Fruit fly (Drosophila melanogaster): ENCODE results near the gene CG13004.
A peak's percentile ranks its signal among the peaks of the same experiment; 100 is the strongest.

CG13004 gene

dm6 chrX:16783743-16784142 lies 51.6 kb downstream of the CG13004 start, which contains the start of gene mRpL22 (continued):
- TF ChIP-seq CG4820 (GFP tag; optimal IDR thresholded peaks at IDR 0.05) (no peak), disco-r (GFP tag; optimal IDR thresholded peaks at IDR 0.05) (no peak), CG11504 (tag; optimal IDR thresholded peaks at IDR 0.05) (peak; percentile 32), CG8924 (tag; optimal IDR thresholded peaks at IDR 0.05) (no peak), wdn (GFP tag; IDR thresholded peaks at IDR 0.05) (no peak), CG15696 (tag; optimal IDR thresholded peaks at IDR 0.05) (no peak), CG8089 (GFP tag; optimal IDR thresholded peaks at IDR 0.05) (no peak), Oli (tag; optimal IDR thresholded peaks at IDR 0.05) (no peak), Spps (tag; optimal IDR thresholded peaks at IDR 0.05) (no peak), D19A (tag; optimal IDR thresholded peaks at IDR 0.05) (no peak), CG9797 (GFP tag; optimal IDR thresholded peaks at IDR 0.05) (peak; percentile 67), CG2712 (tag; optimal IDR thresholded peaks at IDR 0.05) (peak; percentile 17), CG13123 (GFP tag; optimal IDR thresholded peaks at IDR 0.05) (no peak), Ets97D (GFP tag; optimal IDR thresholded peaks at IDR 0.05) (peak; percentile 30), CG11695 (GFP tag; IDR thresholded peaks at IDR 0.05) (no peak), sob (GFP tag; IDR thresholded peaks at IDR 0.05) (no peak), CG18011 (GFP tag; optimal IDR thresholded peaks at IDR 0.05) (no peak), CG2116 (GFP tag; optimal IDR thresholded peaks at IDR 0.05) (peak; percentile 50), amos (GFP tag; IDR thresholded peaks at IDR 0.05; ENCODE audit: partially characterized antibody) (peak; percentile 47; the same call in 1 of the 2 replicates), D19B (GFP tag; optimal IDR thresholded peaks at IDR 0.05) (no peak), psq (GFP tag; optimal IDR thresholded peaks at IDR 0.05) (no peak), Elba2 (GFP tag; optimal IDR thresholded peaks at IDR 0.05) (no peak), HmgD (GFP tag; optimal IDR thresholded peaks at IDR 0.05) (no peak), trem (tag; optimal IDR thresholded peaks at IDR 0.05) (peak; percentile 26), Mes4 (GFP tag; optimal IDR thresholded peaks at IDR 0.05) (no peak), CG32772 (GFP tag; IDR thresholded peaks at IDR 0.05) (no peak), grau (tag; optimal IDR thresholded peaks at IDR 0.05) (no peak), CG14667 (GFP tag; IDR thresholded peaks at IDR 0.05) (no peak), sima (GFP tag; optimal IDR thresholded peaks at IDR 0.05) (no peak), CG12219 (GFP tag; optimal IDR thresholded peaks at IDR 0.05) (no peak), Fer3 (tag; optimal IDR thresholded peaks at IDR 0.05) (no peak), NfI (GFP tag; optimal IDR thresholded peaks at IDR 0.05) (no peak), hb (GFP tag; IDR thresholded peaks at IDR 0.05; ENCODE audit: partially characterized antibody) (no peak), grn (GFP tag; optimal IDR thresholded peaks at IDR 0.05) (peak; percentile 27), scrt (GFP tag; optimal IDR thresholded peaks at IDR 0.05) (no peak), Pdp1 (GFP tag; optimal IDR thresholded peaks at IDR 0.05) (peak in 1 of 2 experiments; percentile 65), zfh2 (GFP tag; optimal IDR thresholded peaks at IDR 0.05) (no peak), CG2678 (tag; optimal IDR thresholded peaks at IDR 0.05) (no peak), nerfin-1 (tag; optimal IDR thresholded peaks at IDR 0.05) (no peak), CG7987 (GFP tag; optimal IDR thresholded peaks at IDR 0.05) (no peak), sc (optimal IDR thresholded peaks at IDR 0.05) (no peak), sc (GFP tag; optimal IDR thresholded peaks at IDR 0.05) (no peak), CG7271 (tag; optimal IDR thresholded peaks at IDR 0.05) (no peak), CG10274 (GFP tag; optimal IDR thresholded peaks at IDR 0.05) (no peak), Atf6 (GFP tag; IDR thresholded peaks at IDR 0.05) (no peak), gfzf (GFP tag; optimal IDR thresholded peaks at IDR 0.05) (peak; percentile 71), chm (GFP tag; IDR thresholded peaks at IDR 0.05) (no peak), Med (GFP tag) (peak; percentile 37), CG4854 (GFP tag; optimal IDR thresholded peaks at IDR 0.05) (no peak), knrl (GFP tag; IDR thresholded peaks at IDR 0.05; ENCODE audit: partially characterized antibody) (peak; percentile 19; the same call in 1 of the 3 replicates), CG7357 (GFP tag; IDR thresholded peaks at IDR 0.05) (no peak), pho (GFP tag; optimal IDR thresholded peaks at IDR 0.05) (no peak)

Data from whole organism, embryonic.